Worm (Caenorhabditis elegans) whole organism, late embryonic: ENCODE data around the gene K07E3.1.

ENCODE experiments used
- ceh-22 ChIP-seq: sonication (generic microtip); optimal IDR thresholded peaks from 2 replicates; lab custom pipeline; 2017; ENCODE audit warnings: missing biosample characterization, missing genetic modification characterization
- fax-1 ChIP-seq: sonication (generic microtip); optimal IDR thresholded peaks from 2 replicates; lab custom pipeline; 2016; ENCODE audit warnings: missing genotype, missing genetic modification characterization, missing compliant biosample characterization
- fkh-10 ChIP-seq: fragments of 150-350 bp; optimal IDR thresholded peaks from 2 replicates; lab custom pipeline; 2014; ENCODE audit warnings: missing biosample characterization, missing genetic modification reagents, missing genetic modification characterization
- fkh-6 ChIP-seq: sonication (generic microtip); optimal IDR thresholded peaks from 2 replicates; lab custom pipeline; 2016; ENCODE audit warnings: missing genetic modification characterization, missing compliant biosample characterization
- nhr-11 ChIP-seq: fragments of 150-350 bp; optimal IDR thresholded peaks from 2 replicates; lab custom pipeline; 2014; ENCODE audit warnings: missing biosample characterization, missing genetic modification characterization
- pag-3 ChIP-seq: sonication (generic microtip); optimal IDR thresholded peaks from 2 replicates; lab custom pipeline; 2016; ENCODE audit warnings: missing compliant biosample characterization, missing genetic modification characterization, borderline replicate concordance
- pax-1 ChIP-seq: fragments of 150-350 bp; optimal IDR thresholded peaks from 2 replicates; lab custom pipeline; 2014; ENCODE audit warnings: missing biosample characterization, missing genetic modification characterization
- pqm-1 ChIP-seq: sonication (generic microtip); optimal IDR thresholded peaks from 2 replicates; lab custom pipeline; 2016; ENCODE audit warnings: missing genetic modification characterization, missing compliant biosample characterization
- syd-9 ChIP-seq: sonication (generic microtip); optimal IDR thresholded peaks from 2 replicates; lab custom pipeline; 2016; ENCODE audit warnings: mild to moderate bottlenecking, missing genetic modification characterization, moderate library complexity, missing compliant biosample characterization
- ttx-3 ChIP-seq: sonication (generic microtip); optimal IDR thresholded peaks from 2 replicates; lab custom pipeline; 2016; ENCODE audit warnings: missing genetic modification reagents, missing genetic modification characterization, missing compliant biosample characterization
- unc-55 ChIP-seq: sonication (generic microtip); optimal IDR thresholded peaks from 2 replicates; lab custom pipeline; 2017; ENCODE audit warnings: missing biosample characterization, missing genetic modification reagents, missing genetic modification characterization
- unc-86 ChIP-seq: sonication (generic microtip); optimal IDR thresholded peaks from 2 replicates; lab custom pipeline; 2016; ENCODE audit warnings: missing genetic modification characterization, missing compliant biosample characterization
- zip-5 ChIP-seq: sonication (generic microtip); optimal IDR thresholded peaks from 2 replicates; lab custom pipeline; 2016; ENCODE audit warnings: missing genetic modification characterization, missing compliant biosample characterization

- no peak for TF ChIP-seq ttx-3 (tag; lab: Kevin White, UChicago)
- no peak for TF ChIP-seq fkh-10 (GFP tag; lab: Kevin White, UChicago)
- TF ChIP-seq fkh-6 (tag; lab: Kevin White, UChicago): no peak
- TF ChIP-seq pqm-1 (tag; lab: Kevin White, UChicago): no peak
- no peak for TF ChIP-seq pax-1
- TF ChIP-seq unc-86 (tag; lab: Kevin White, UChicago): no peak
- TF ChIP-seq zip-5: no peak
- TF ChIP-seq fax-1 (tag; lab: Kevin White, UChicago): no peak
- TF ChIP-seq pag-3: no peak
- TF ChIP-seq syd-9: no peak
- no peak for TF ChIP-seq unc-55 (GFP tag; lab: Kevin White, UChicago)
- TF ChIP-seq ceh-22 (tag; lab: Kevin White, UChicago): no peak
- TF ChIP-seq nhr-11 (tag; lab: Kevin White, UChicago): no peak
Measured at ce11 chrX:8110193-8110592, at the start of gene K07E3.1.
